Worm (Caenorhabditis elegans) whole organism, late embryonic: ENCODE results near the gene cal-8.

Experiments used
- C38D4.7 ChIP-seq: fragments of 200-800 bp; sonication (Bioruptor generic); optimal IDR thresholded peaks from 2 replicates; lab custom pipeline; 2018; ENCODE audit warnings: mild to moderate bottlenecking, missing genetic modification characterization, moderate library complexity, missing compliant biosample characterization
- K02D7.2 ChIP-seq: sonication (generic microtip); optimal IDR thresholded peaks from 2 replicates; lab custom pipeline; 2017; ENCODE audit warnings: mild to moderate bottlenecking, missing genetic modification characterization, missing compliant biosample characterization
- T23F11.4 ChIP-seq: fragments of 200-800 bp; sonication (Bioruptor generic); optimal IDR thresholded peaks from 2 replicates; lab custom pipeline; 2018; ENCODE audit warnings: mild to moderate bottlenecking, missing genetic modification characterization, missing compliant biosample characterization
- ceh-2 ChIP-seq: sonication (generic microtip); optimal IDR thresholded peaks from 2 replicates; lab custom pipeline; 2016; ENCODE audit warnings: missing genotype, missing genetic modification characterization, missing compliant biosample characterization
- ceh-22 ChIP-seq: sonication (generic microtip); optimal IDR thresholded peaks from 2 replicates; lab custom pipeline; 2017; ENCODE audit warnings: missing biosample characterization, missing genetic modification characterization
- ceh-30 ChIP-seq: fragments of 150-350 bp; optimal IDR thresholded peaks from 2 replicates; lab custom pipeline; 2014; ENCODE audit warnings: missing biosample characterization, missing genetic modification characterization
- ceh-31 ChIP-seq: sonication (generic microtip); optimal IDR thresholded peaks from 2 replicates; lab custom pipeline; 2016; ENCODE audit warnings: missing genetic modification characterization, missing compliant biosample characterization
- ceh-34 ChIP-seq: sonication (generic microtip); optimal IDR thresholded peaks from 2 replicates; lab custom pipeline; 2016; ENCODE audit warnings: mild to moderate bottlenecking, missing genetic modification characterization, missing compliant biosample characterization
- ceh-45 ChIP-seq: fragments of 200-800 bp; sonication (Bioruptor generic); IDR thresholded peaks from 2 replicates; pipeline ENCODE4 v1.3.6; 2022; ENCODE audit warnings: missing genetic modification reagents, missing genetic modification characterization, missing compliant biosample characterization
- ceh-48 ChIP-seq: sonication (generic microtip); optimal IDR thresholded peaks from 2 replicates; lab custom pipeline; 2016; ENCODE audit warnings: missing genetic modification characterization, inconsistent platforms, missing compliant biosample characterization
- ceh-6 ChIP-seq: fragments of 200-800 bp; sonication (Bioruptor generic); optimal IDR thresholded peaks from 2 replicates; lab custom pipeline; 2018; ENCODE audit warnings: mild to moderate bottlenecking, missing genetic modification characterization, missing compliant biosample characterization
- ceh-9 ChIP-seq: sonication (generic microtip); optimal IDR thresholded peaks from 2 replicates; lab custom pipeline; 2016; ENCODE audit warnings: mild to moderate bottlenecking, missing genetic modification characterization, inconsistent platforms, missing compliant biosample characterization
- che-1 ChIP-seq: sonication (generic microtip); optimal IDR thresholded peaks from 2 replicates; lab custom pipeline; 2016; ENCODE audit warnings: mild to moderate bottlenecking, missing genetic modification characterization, missing compliant biosample characterization
- elt-2 ChIP-seq: sonication (generic microtip); optimal IDR thresholded peaks from 2 replicates; lab custom pipeline; 2016; ENCODE audit warnings: missing genetic modification reagents, missing genetic modification characterization, missing compliant biosample characterization
- elt-4 ChIP-seq: sonication (generic microtip); optimal IDR thresholded peaks from 2 replicates; lab custom pipeline; 2016; ENCODE audit warnings: missing genetic modification characterization, missing compliant biosample characterization
- ets-4 ChIP-seq: sonication (generic microtip); optimal IDR thresholded peaks from 2 replicates; lab custom pipeline; 2016; ENCODE audit warnings: missing genetic modification characterization, missing compliant biosample characterization
- eyg-1 ChIP-seq: sonication (generic microtip); optimal IDR thresholded peaks from 2 replicates; lab custom pipeline; 2016; ENCODE audit warnings: missing genotype, missing genetic modification characterization, missing compliant biosample characterization
- fkh-6 ChIP-seq: sonication (generic microtip); optimal IDR thresholded peaks from 2 replicates; lab custom pipeline; 2016; ENCODE audit warnings: missing genetic modification characterization, missing compliant biosample characterization
- hlh-13 ChIP-seq: fragments of 200-800 bp; sonication (Bioruptor generic); optimal IDR thresholded peaks from 2 replicates; lab custom pipeline; 2018; ENCODE audit warnings: mild to moderate bottlenecking, missing genetic modification characterization, missing compliant biosample characterization
- hlh-15 ChIP-seq: sonication (generic microtip); optimal IDR thresholded peaks from 2 replicates; lab custom pipeline; 2016; ENCODE audit warnings: missing genetic modification characterization, missing compliant biosample characterization
- hlh-6 ChIP-seq: sonication (generic microtip); optimal IDR thresholded peaks from 2 replicates; lab custom pipeline; 2016; ENCODE audit warnings: missing genotype, missing genetic modification characterization, missing compliant biosample characterization
- hlh-8 ChIP-seq: sonication (generic microtip); optimal IDR thresholded peaks from 2 replicates; lab custom pipeline; 2016; ENCODE audit warnings: missing genotype, missing genetic modification characterization, missing compliant biosample characterization
- lim-6 ChIP-seq: sonication (generic microtip); optimal IDR thresholded peaks from 2 replicates; lab custom pipeline; 2016; ENCODE audit warnings: missing genetic modification characterization, missing compliant biosample characterization
- madf-2 ChIP-seq: sonication (generic microtip); optimal IDR thresholded peaks from 2 replicates; lab custom pipeline; 2017; ENCODE audit warnings: missing genetic modification characterization, missing compliant biosample characterization
- nfya-1 ChIP-seq: sonication (generic microtip); optimal IDR thresholded peaks from 2 replicates; lab custom pipeline; 2017; ENCODE audit warnings: missing genetic modification characterization, mild to moderate bottlenecking, missing compliant biosample characterization, antibody characterized with exemption, moderate library complexity
- nhr-11 ChIP-seq: fragments of 150-350 bp; optimal IDR thresholded peaks from 2 replicates; lab custom pipeline; 2014; ENCODE audit warnings: missing biosample characterization, missing genetic modification characterization
- nhr-232 ChIP-seq: sonication (generic microtip); optimal IDR thresholded peaks from 2 replicates; lab custom pipeline; 2016; ENCODE audit warnings: missing genetic modification characterization, missing compliant biosample characterization
- npax-4 ChIP-seq: sonication (generic microtip); optimal IDR thresholded peaks from 2 replicates; lab custom pipeline; 2016; ENCODE audit warnings: missing genetic modification characterization, missing compliant biosample characterization
- odd-2 ChIP-seq: sonication (generic microtip); optimal IDR thresholded peaks from 2 replicates; lab custom pipeline; 2017; ENCODE audit warnings: antibody characterized with exemption, mild to moderate bottlenecking, missing genetic modification characterization, missing compliant biosample characterization
- pag-3 ChIP-seq: sonication (generic microtip); optimal IDR thresholded peaks from 2 replicates; lab custom pipeline; 2016; ENCODE audit warnings: missing compliant biosample characterization, missing genetic modification characterization, borderline replicate concordance
- pha-2 ChIP-seq: sonication (generic microtip); optimal IDR thresholded peaks from 2 replicates; lab custom pipeline; 2017; ENCODE audit warnings: mild to moderate bottlenecking, missing genetic modification characterization, missing compliant biosample characterization
- pha-4 ChIP-seq: fragments of 150-350 bp; optimal IDR thresholded peaks from 2 replicates; lab custom pipeline; 2018; ENCODE audit warnings: missing biosample characterization, missing genetic modification reagents, missing genetic modification characterization
- pros-1 ChIP-seq: fragments of 150-350 bp; optimal IDR thresholded peaks from 2 replicates; lab custom pipeline; 2014; ENCODE audit warnings: missing biosample characterization, missing genetic modification reagents, missing genetic modification characterization
- sox-2 ChIP-seq: fragments of 200-800 bp; sonication (Bioruptor generic); IDR thresholded peaks from 2 replicates; pipeline ENCODE4 v1.3.6; 2022; ENCODE audit warnings: missing genetic modification reagents, missing genetic modification characterization, missing compliant biosample characterization
- sox-4 ChIP-seq: sonication (generic microtip); optimal IDR thresholded peaks from 2 replicates; lab custom pipeline; 2017; ENCODE audit warnings: mild to moderate bottlenecking, missing genetic modification characterization, inconsistent platforms, missing compliant biosample characterization
- syd-9 ChIP-seq: sonication (generic microtip); optimal IDR thresholded peaks from 2 replicates; lab custom pipeline; 2016; ENCODE audit warnings: mild to moderate bottlenecking, missing genetic modification characterization, moderate library complexity, missing compliant biosample characterization
- tbx-2 ChIP-seq: sonication (generic microtip); optimal IDR thresholded peaks from 2 replicates; lab custom pipeline; 2016; ENCODE audit warnings: missing genetic modification characterization, missing compliant biosample characterization
- unc-3 ChIP-seq, 2 experiments: fragments of 200-800 bp in 1 of 2; sonication (Bioruptor generic) in 1 of 2; sonication (generic microtip) in 1 of 2; conservative IDR thresholded peaks in 1 of 2; optimal IDR thresholded peaks in 1 of 2; 2 replicates each; pipeline versions ENCODE4 v1.3.6 to Lab custom; 2016 to 2022; ENCODE audit warnings: missing compliant biosample characterization in 2 of 2, missing genetic modification characterization in 2 of 2, missing genetic modification reagents in 1 of 2
- unc-55 ChIP-seq: sonication (generic microtip); optimal IDR thresholded peaks from 2 replicates; lab custom pipeline; 2017; ENCODE audit warnings: missing biosample characterization, missing genetic modification reagents, missing genetic modification characterization
- ztf-16 ChIP-seq: sonication (generic microtip); optimal IDR thresholded peaks from 2 replicates; lab custom pipeline; 2017; ENCODE audit warnings: missing genetic modification characterization, missing compliant biosample characterization

cal-8 gene

ce11 chrII:5481982-5482381, at the start of gene cal-8:
TSS of gene cal-8 (minus strand) at chrII:5482041.
- no peak for TF ChIP-seq hlh-8 (tag; lab: Kevin White, UChicago)
- no peak for TF ChIP-seq ceh-6 (GFP tag; lab: Kevin White, UChicago)
- TF ChIP-seq syd-9 (tag; lab: Kevin White, UChicago): no peak
- no peak for TF ChIP-seq npax-4 (tag; lab: Kevin White, UChicago)
- no peak for TF ChIP-seq ceh-48

- no peak for TF ChIP-seq hlh-13 (GFP tag; lab: Kevin White, UChicago)
- no peak for TF ChIP-seq tbx-2 (tag; lab: Kevin White, UChicago)
- TF ChIP-seq pha-4 (tag; lab: Kevin White, UChicago): no peak
- TF ChIP-seq ceh-9 (tag; lab: Kevin White, UChicago): no peak
- TF ChIP-seq hlh-6 (tag; lab: Kevin White, UChicago): no peak
- no peak for TF ChIP-seq elt-2 (tag; lab: Kevin White, UChicago)
- no peak for TF ChIP-seq sox-4 (tag; lab: Kevin White, UChicago)
- no peak for TF ChIP-seq pag-3 (tag; lab: Kevin White, UChicago)
- TF ChIP-seq fkh-6 (tag; lab: Kevin White, UChicago): no peak
- TF ChIP-seq ceh-31: no peak
- no peak for TF ChIP-seq unc-3 (GFP tag; conservative IDR thresholded peaks at IDR 0.05; lab: Robert Waterston, UW)
- TF ChIP-seq unc-3 (tag; optimal IDR thresholded peaks at IDR 0.05; lab: Kevin White, UChicago): no peak
- no peak for TF ChIP-seq che-1
- no peak for TF ChIP-seq ceh-2
- TF ChIP-seq ceh-22 (tag; lab: Kevin White, UChicago): no peak
- TF ChIP-seq ceh-30: no peak
- no peak for TF ChIP-seq eyg-1 (tag; lab: Kevin White, UChicago)
- no peak for TF ChIP-seq K02D7.2 (tag; lab: Kevin White, UChicago)
- TF ChIP-seq nhr-11 (tag; lab: Kevin White, UChicago): no peak
- TF ChIP-seq ceh-45 (GFP tag; lab: Robert Waterston, UW): no peak
- TF ChIP-seq pros-1 (tag; lab: Kevin White, UChicago): no peak
These were observed 46.0 kb upstream of the cal-8 start, which contains the start of gene ZK177.1 for ce11 chrII:5527841-5528240. TSS of gene ZK177.1 (plus strand) at chrII:5528141.

ce11 chrII:5525297-5525696, 43.5 kb upstream of the cal-8 start, which contains the start of gene tbx-35:
TSS of gene tbx-35 (minus strand) at chrII:5525397.
- TF ChIP-seq nhr-11 (tag; lab: Kevin White, UChicago): no peak
- no peak for TF ChIP-seq pha-2 (tag; lab: Kevin White, UChicago)
- TF ChIP-seq odd-2 (tag; lab: Kevin White, UChicago): no peak
- TF ChIP-seq unc-55: no peak
- TF ChIP-seq npax-4 (tag; lab: Kevin White, UChicago): no peak

ce11 chrII:5522637-5523036, 40.8 kb upstream of the cal-8 start, which contains the start of gene ZK177.11:
TSS of gene ZK177.11 (plus strand) at chrII:5522937.
- TF ChIP-seq elt-4 (tag; lab: Kevin White, UChicago) (no peak), nfya-1 (tag; lab: Kevin White, UChicago) (no peak), sox-4 (tag; lab: Kevin White, UChicago) (no peak), hlh-13 (GFP tag; lab: Kevin White, UChicago) (no peak), C38D4.7 (GFP tag; lab: Kevin White, UChicago) (no peak), nhr-232 (tag; lab: Kevin White, UChicago) (no peak), hlh-15 (tag; lab: Kevin White, UChicago) (no peak), ceh-34 (tag; lab: Kevin White, UChicago) (no peak), ceh-22 (tag; lab: Kevin White, UChicago) (no peak), unc-55 (no peak), lim-6 (no peak), ets-4 (tag; lab: Kevin White, UChicago) (no peak), madf-2 (tag; lab: Kevin White, UChicago) (no peak), ztf-16 (no peak), pag-3 (tag; lab: Kevin White, UChicago) (no peak), tbx-2 (tag; lab: Kevin White, UChicago) (no peak), T23F11.4 (GFP tag; lab: Kevin White, UChicago) (no peak), sox-2 (GFP tag; lab: Robert Waterston, UW) (no peak)
